Worm (Caenorhabditis elegans) whole organism, L4 larva: Measurements from ENCODE around the gene T19C4.5.
"Not testable (repeated sequence)": the region's sequence is repeated elsewhere in the genome, so short reads cannot be mapped to it uniquely, and the experiment has no call there.

Source experiments
- F10B5.3 ChIP-seq: sonication (generic microtip); optimal IDR thresholded peaks from 2 replicates; lab custom pipeline; 2016; ENCODE audit warnings: mild to moderate bottlenecking, missing genetic modification characterization, missing compliant biosample characterization
- F49E8.2 ChIP-seq: sonication (generic microtip); optimal IDR thresholded peaks from 2 replicates; lab custom pipeline; 2016; ENCODE audit warnings: missing compliant biosample characterization, mild to moderate bottlenecking, missing genetic modification characterization, borderline replicate concordance
- T26A8.4 ChIP-seq: fragments of 200-800 bp; sonication (Bioruptor generic); IDR thresholded peaks from 2 replicates; pipeline ENCODE4 v1.3.6; 2022; ENCODE audit warnings: missing genetic modification characterization, missing compliant biosample characterization
- Y48G9A.11 ChIP-seq: fragments of 200-800 bp; sonication (Bioruptor generic); IDR thresholded peaks from 2 replicates; pipeline ENCODE4 v1.3.6; 2022; ENCODE audit warnings: missing genetic modification reagents, missing genetic modification characterization, missing compliant biosample characterization
- arid-1 ChIP-seq: fragments of 200-800 bp; sonication (Bioruptor generic); conservative IDR thresholded peaks from 2 replicates; pipeline ENCODE4 v1.3.6; 2022; ENCODE audit warnings: missing genetic modification reagents, missing genetic modification characterization, missing compliant biosample characterization
- ceh-20 ChIP-seq: fragments of 200-800 bp; sonication (Bioruptor generic); IDR thresholded peaks from 2 replicates; pipeline ENCODE4 v1.3.6; 2022; ENCODE audit warnings: missing genetic modification reagents, missing genetic modification characterization, missing compliant biosample characterization
- ceh-44 ChIP-seq: fragments of 200-800 bp; sonication (Bioruptor generic); IDR thresholded peaks from 2 replicates; pipeline ENCODE4 v1.3.6; 2022; ENCODE audit warnings: missing genetic modification reagents, missing genetic modification characterization, missing compliant biosample characterization
- ceh-82 ChIP-seq: sonication (generic microtip); optimal IDR thresholded peaks from 2 replicates; lab custom pipeline; 2017; ENCODE audit warnings: missing biosample characterization, missing genetic modification characterization
- ctbp-1 ChIP-seq: fragments of 200-800 bp; sonication (Bioruptor generic); IDR thresholded peaks from 2 replicates; pipeline ENCODE4 v1.3.6; 2022; ENCODE audit warnings: missing genetic modification reagents, missing genetic modification characterization, missing compliant biosample characterization
- daf-16 ChIP-seq, 3 experiments: sonication (generic microtip); optimal IDR thresholded peaks; 2 replicates each; lab custom pipeline; 2016 to 2017; ENCODE audit warnings: missing genetic modification characterization in 3 of 3, missing genetic modification reagents in 3 of 3, mild to moderate bottlenecking in 2 of 3, missing compliant biosample characterization in 2 of 3, missing biosample characterization in 1 of 3, moderate library complexity in 1 of 3
- daf-19 ChIP-seq: fragments of 200-800 bp; sonication (Bioruptor generic); conservative IDR thresholded peaks from 2 replicates; pipeline ENCODE4 v1.3.6; 2022; ENCODE audit warnings: missing genetic modification characterization, missing compliant biosample characterization
- dmd-6 ChIP-seq: fragments of 200-800 bp; sonication (Bioruptor generic); IDR thresholded peaks from 2 replicates; pipeline ENCODE4 v1.3.6; 2022; ENCODE audit warnings: missing genetic modification reagents, missing genetic modification characterization, missing compliant biosample characterization
- dmd-8 ChIP-seq: fragments of 200-800 bp; sonication (Bioruptor generic); IDR thresholded peaks from 2 replicates; pipeline ENCODE4 v1.3.6; 2022; ENCODE audit warnings: missing genetic modification characterization, missing compliant biosample characterization
- duxl-1 ChIP-seq: sonication (generic microtip); optimal IDR thresholded peaks from 2 replicates; lab custom pipeline; 2016; ENCODE audit warnings: mild to moderate bottlenecking, missing genetic modification characterization, moderate library complexity, missing compliant biosample characterization; ENCODE audit not compliant: poor library complexity
- dve-1 ChIP-seq: sonication (generic microtip); optimal IDR thresholded peaks from 2 replicates; lab custom pipeline; 2017; ENCODE audit warnings: antibody characterized with exemption, mild to moderate bottlenecking, missing genetic modification characterization, missing compliant biosample characterization; ENCODE audit not compliant: insufficient read depth
- fkh-10 ChIP-seq: fragments of 150-350 bp; optimal IDR thresholded peaks from 2 replicates; lab custom pipeline; 2014; ENCODE audit warnings: missing biosample characterization, missing genetic modification reagents, missing genetic modification characterization
- hlh-11 ChIP-seq: fragments of 200-800 bp; sonication (Bioruptor generic); optimal IDR thresholded peaks from 2 replicates; lab custom pipeline; 2018; ENCODE audit warnings: mild to moderate bottlenecking, missing genetic modification characterization, missing compliant biosample characterization
- hlh-30 ChIP-seq: sonication (generic microtip); optimal IDR thresholded peaks from 2 replicates; lab custom pipeline; 2017; ENCODE audit warnings: antibody characterized with exemption, mild to moderate bottlenecking, missing genetic modification characterization, missing compliant biosample characterization; ENCODE audit not compliant: insufficient read depth
- lin-1 ChIP-seq: fragments of 200-800 bp; sonication (Bioruptor generic); IDR thresholded peaks from 2 replicates; pipeline ENCODE4 v1.3.6; 2022; ENCODE audit warnings: missing genetic modification reagents, missing genetic modification characterization, missing compliant biosample characterization
- lin-38 ChIP-seq: fragments of 200-800 bp; sonication (Bioruptor generic); IDR thresholded peaks from 2 replicates; pipeline ENCODE4 v1.3.6; 2022; ENCODE audit warnings: missing genetic modification reagents, missing genetic modification characterization, missing compliant biosample characterization
- madf-5 ChIP-seq, 2 experiments: fragments of 200-800 bp; sonication (Bioruptor generic); IDR thresholded peaks; 2 replicates each; pipeline ENCODE4 v1.3.6; 2022; ENCODE audit warnings: missing compliant biosample characterization in 2 of 2, missing genetic modification characterization in 2 of 2
- mdt-29 ChIP-seq: fragments of 200-800 bp; sonication (Bioruptor generic); IDR thresholded peaks from 2 replicates; pipeline ENCODE4 v1.3.6; 2022; ENCODE audit warnings: missing genetic modification reagents, missing genetic modification characterization, missing compliant biosample characterization
- mep-1 ChIP-seq: fragments of 150-350 bp; sonication (generic microtip); optimal IDR thresholded peaks from 3 replicates; lab custom pipeline; 2014; ENCODE audit warnings: missing biosample characterization, missing genetic modification characterization
- mes-2 ChIP-seq: sonication (generic microtip); optimal IDR thresholded peaks from 2 replicates; lab custom pipeline; 2016; ENCODE audit warnings: missing genotype, mild to moderate bottlenecking, missing genetic modification characterization, missing compliant biosample characterization; ENCODE audit not compliant: poor library complexity, severe bottlenecking
- mxl-2 ChIP-seq: fragments of 200-800 bp; sonication (Bioruptor generic); conservative IDR thresholded peaks from 2 replicates; pipeline ENCODE4 v1.3.6; 2022; ENCODE audit warnings: missing genetic modification reagents, missing genetic modification characterization, missing compliant biosample characterization
- nhr-102 ChIP-seq: sonication (generic microtip); optimal IDR thresholded peaks from 2 replicates; lab custom pipeline; 2016; ENCODE audit warnings: mild to moderate bottlenecking, missing genetic modification characterization, moderate library complexity, missing compliant biosample characterization
- nhr-48 ChIP-seq: sonication (generic microtip); optimal IDR thresholded peaks from 2 replicates; lab custom pipeline; 2016; ENCODE audit warnings: mild to moderate bottlenecking, missing genetic modification characterization, missing compliant biosample characterization
- pha-4 ChIP-seq, 2 experiments: fragments of 150-350 bp in 1 of 2; fragments of 200-800 bp in 1 of 2; sonication (Bioruptor generic) in 1 of 2; IDR thresholded peaks in 1 of 2; optimal IDR thresholded peaks in 1 of 2; 2 replicates each; pipeline versions ENCODE4 v1.3.6 to Lab custom; 2014 to 2022; ENCODE audit warnings: missing genetic modification characterization in 2 of 2, missing genetic modification reagents in 2 of 2, missing biosample characterization in 1 of 2, missing compliant biosample characterization in 1 of 2
- php-3 ChIP-seq: fragments of 200-800 bp; sonication (Bioruptor generic); IDR thresholded peaks from 2 replicates; pipeline ENCODE4 v1.3.6; 2022; ENCODE audit warnings: missing genetic modification reagents, missing genetic modification characterization, missing compliant biosample characterization
- rbr-2 ChIP-seq: sonication (generic microtip); optimal IDR thresholded peaks from 2 replicates; lab custom pipeline; 2016; ENCODE audit warnings: missing genotype, missing genetic modification characterization, missing compliant biosample characterization
- saeg-2 ChIP-seq: fragments of 200-800 bp; sonication (Bioruptor generic); IDR thresholded peaks from 2 replicates; pipeline ENCODE4 v1.3.6; 2022; ENCODE audit warnings: missing genetic modification reagents, missing genetic modification characterization, missing compliant biosample characterization
- snpc-1.2 ChIP-seq: fragments of 200-800 bp; sonication (Bioruptor generic); IDR thresholded peaks from 2 replicates; pipeline ENCODE4 v1.3.6; 2022; ENCODE audit warnings: missing genetic modification reagents, missing genetic modification characterization, missing compliant biosample characterization
- snpc-4 ChIP-seq: fragments of 150-350 bp; optimal IDR thresholded peaks from 2 replicates; lab custom pipeline; 2014; ENCODE audit warnings: missing biosample characterization, missing genetic modification characterization
- spr-1 ChIP-seq: sonication (generic microtip); optimal IDR thresholded peaks from 2 replicates; lab custom pipeline; 2016; ENCODE audit warnings: mild to moderate bottlenecking, missing genetic modification characterization, missing compliant biosample characterization
- unc-130 ChIP-seq: sonication (generic microtip); optimal IDR thresholded peaks from 2 replicates; lab custom pipeline; 2016; ENCODE audit warnings: missing genetic modification reagents, missing genetic modification characterization, missing compliant biosample characterization
- vab-7 ChIP-seq: fragments of 200-800 bp; sonication (Bioruptor generic); IDR thresholded peaks from 2 replicates; pipeline ENCODE4 v1.3.6; 2022; ENCODE audit warnings: missing genetic modification reagents, missing genetic modification characterization, missing compliant biosample characterization
- zip-2 ChIP-seq: fragments of 150-350 bp; optimal IDR thresholded peaks from 2 replicates; lab custom pipeline; 2014; ENCODE audit warnings: missing biosample characterization, missing genetic modification characterization

T19C4.5 gene

DNA sequence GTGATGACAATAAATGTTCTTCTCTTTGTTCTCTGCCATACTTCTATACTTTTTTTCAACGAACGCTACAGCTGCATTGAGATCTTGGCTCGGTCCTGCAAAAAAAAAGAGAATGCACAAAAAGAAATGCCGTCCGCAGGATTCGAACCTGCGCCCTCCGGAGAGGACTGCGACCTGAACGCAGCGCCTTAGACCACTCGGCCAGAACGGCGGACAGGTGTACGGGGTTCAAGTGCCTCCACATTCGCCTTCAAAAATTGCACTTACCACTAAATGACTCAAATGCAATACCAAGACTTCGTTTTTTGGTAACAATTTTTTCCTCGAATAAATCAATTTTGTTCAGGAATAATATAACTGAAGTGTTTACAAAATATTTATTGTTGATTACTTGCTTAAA is 2.6 kb downstream of the T19C4.5 start (continued):
- TF ChIP-seq ceh-82 (tag; lab: Kevin White, UChicago) (no peak), fkh-10 (GFP tag; lab: Kevin White, UChicago) (no peak), daf-19 (GFP tag; lab: Robert Waterston, UW) (no peak), mes-2 (tag; lab: Kevin White, UChicago) (peak; percentile 59), duxl-1 (tag; lab: Kevin White, UChicago) (peak; percentile 44), snpc-4 (tag; lab: Kevin White, UChicago) (peak; percentile 84), ceh-20 (no peak), lin-1 (no peak), ctbp-1 (GFP tag; lab: Robert Waterston, UW) (no peak)
- TF ChIP-seq, all 104 proteins: peak for 19

DNA sequence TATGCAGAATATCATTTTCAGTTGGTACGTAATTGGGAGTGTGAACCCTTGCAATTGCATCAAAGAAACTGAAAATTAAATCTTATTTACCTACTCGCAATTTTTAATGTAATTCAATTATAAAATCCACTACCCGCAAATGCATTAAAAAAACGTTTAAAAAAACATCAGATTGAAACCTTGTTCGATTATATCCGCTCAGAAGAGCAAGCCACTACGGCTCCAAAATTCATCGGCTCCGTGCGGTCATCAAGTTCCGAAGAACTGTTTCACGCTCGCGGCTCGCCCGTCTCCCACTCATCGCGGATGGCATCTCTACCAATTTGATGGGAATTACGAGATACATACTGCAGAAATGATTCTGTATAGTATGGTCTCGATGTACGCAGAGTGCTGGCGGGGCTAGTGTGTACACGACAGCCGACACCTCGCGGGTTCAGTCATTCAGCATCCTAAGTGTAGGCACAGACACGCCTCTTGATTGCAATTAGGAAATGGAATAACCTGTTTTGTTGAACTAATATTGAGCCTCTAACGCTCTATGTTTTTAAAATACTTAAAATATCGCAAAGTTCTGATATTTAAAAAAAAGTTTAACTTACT is 3.4 kb downstream of the T19C4.5 start:
- TF ChIP-seq vab-7 (GFP tag; lab: Robert Waterston, UW): peak; percentile 52; the same call in 1 of the 2 replicates
- peak; percentile 25; the same call in 1 of the 2 replicates for TF ChIP-seq php-3 (GFP tag; lab: Robert Waterston, UW)
- peak; percentile 53 for TF ChIP-seq unc-130 (GFP tag; lab: Kevin White, UChicago)
- peak; percentile 84 for TF ChIP-seq snpc-1.2 (GFP tag; lab: Robert Waterston, UW)
- peak; percentile 41; the same call in 1 of the 2 replicates for TF ChIP-seq dmd-6 (GFP tag; lab: Robert Waterston, UW)
- TF ChIP-seq T26A8.4 (GFP tag; lab: Robert Waterston, UW): peak; percentile 58
- TF ChIP-seq snpc-4 (tag; lab: Kevin White, UChicago): peak; percentile 74
- TF ChIP-seq F49E8.2 (tag; lab: Kevin White, UChicago): peak; percentile 76
- TF ChIP-seq nhr-48 (tag; lab: Kevin White, UChicago): peak; percentile 27
- TF ChIP-seq mes-2 (tag; lab: Kevin White, UChicago): peak; percentile 54
- TF ChIP-seq dve-1 (tag; lab: Kevin White, UChicago): peak; percentile 5
- peak; percentile 37 for TF ChIP-seq hlh-11
- TF ChIP-seq daf-16 (GFP tag; optimal IDR thresholded peaks at IDR 0.05; lab: Kevin White, UChicago): not testable (repeated sequence)
- TF ChIP-seq daf-16 (tag; optimal IDR thresholded peaks at IDR 0.05; lab: Kevin White, UChicago): peak; percentile 21
- peak; percentile 60 for TF ChIP-seq lin-38 (GFP tag; lab: Robert Waterston, UW)
- TF ChIP-seq ceh-44 (GFP tag; lab: Robert Waterston, UW): 0 out of 2 replicates have a peak, but pooled peaks have one; percentile 67
- 0 out of 2 replicates have a peak, but pooled peaks have one; percentile 56 for TF ChIP-seq dmd-8 (GFP tag; lab: Robert Waterston, UW)
- TF ChIP-seq mdt-29: peak; percentile 13; the same call in 1 of the 2 replicates
- TF ChIP-seq mep-1 (tag; lab: Kevin White, UChicago): peak; percentile 43
- TF ChIP-seq Y48G9A.11 (GFP tag; lab: Robert Waterston, UW): peak; percentile 59; the same call in 1 of the 2 replicates
- TF ChIP-seq nhr-102: peak; percentile 32

DNA sequence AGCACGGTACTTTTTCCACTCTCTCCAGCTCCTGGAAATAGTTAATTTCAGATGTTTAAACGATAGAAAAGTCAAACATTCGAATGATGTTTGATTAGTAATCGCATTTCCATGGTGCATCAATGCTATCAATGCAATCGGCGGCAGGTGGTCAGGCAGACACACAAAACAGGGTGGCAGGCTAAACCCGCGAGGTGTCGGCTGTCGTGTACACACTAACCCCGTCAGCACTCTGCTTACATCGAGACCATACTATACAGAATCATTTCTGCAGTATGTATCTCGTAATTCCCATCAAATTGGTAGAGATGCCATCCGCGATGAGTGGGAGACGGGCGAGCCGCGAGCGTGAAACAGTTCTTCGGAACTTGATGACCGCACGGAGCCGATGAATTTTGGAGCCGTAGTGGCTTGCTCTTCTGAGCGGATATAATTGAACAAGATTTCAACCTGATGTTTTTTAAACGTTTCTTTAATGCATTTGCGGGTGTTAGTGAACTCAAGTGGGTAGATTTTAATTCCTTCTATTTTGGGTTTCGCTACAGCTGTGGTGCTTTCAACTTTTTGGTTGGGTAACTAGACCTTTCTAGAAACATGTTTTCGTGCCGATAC is 4.8 kb downstream of the T19C4.5 start:
- TF ChIP-seq pha-4 (GFP tag; IDR thresholded peaks at IDR 0.05; lab: Robert Waterston, UW) (peak; percentile 69), daf-16 (GFP tag; optimal IDR thresholded peaks at IDR 0.05; lab: Kevin White, UChicago) (peak; percentile 30 to 33), daf-16 (tag; optimal IDR thresholded peaks at IDR 0.05; lab: Kevin White, UChicago) (peak; percentile 62), ceh-44 (GFP tag; lab: Robert Waterston, UW) (peak; percentile 81), saeg-2 (GFP tag; lab: Robert Waterston, UW) (0 out of 2 replicates have a peak, but pooled peaks have one; percentile 37), mep-1 (tag; lab: Kevin White, UChicago) (peak; percentile 50), nhr-48 (tag; lab: Kevin White, UChicago) (peak; percentile 58), mxl-2 (0 out of 2 replicates have a peak, but pooled peaks have one; percentile 20), snpc-1.2 (GFP tag; lab: Robert Waterston, UW) (peak; percentile 92), unc-130 (GFP tag; lab: Kevin White, UChicago) (peak; percentile 19), zip-2 (tag; lab: Kevin White, UChicago) (peak; percentile 26), arid-1 (GFP tag; lab: Robert Waterston, UW) (peak; percentile 85), lin-38 (GFP tag; lab: Robert Waterston, UW) (peak; percentile 72), Y48G9A.11 (GFP tag; lab: Robert Waterston, UW) (peak; percentile 60), madf-5 (GFP tag; IDR thresholded peaks at IDR 0.05; lab: Robert Waterston, UW) (0 out of 4 replicates have a peak, but pooled peaks of 1 of the 2 experiments have one; percentile 30), snpc-4 (tag; lab: Kevin White, UChicago) (peak; percentile 85), F10B5.3 (peak; percentile 35), php-3 (GFP tag; lab: Robert Waterston, UW) (peak; percentile 60), duxl-1 (tag; lab: Kevin White, UChicago) (peak; percentile 70), mes-2 (tag; lab: Kevin White, UChicago) (peak; percentile 77), F49E8.2 (tag; lab: Kevin White, UChicago) (peak; percentile 84), hlh-11 (peak; percentile 81), dve-1 (tag; lab: Kevin White, UChicago) (peak; percentile 70), spr-1 (tag; lab: Kevin White, UChicago) (peak; percentile 48), hlh-30 (tag; lab: Kevin White, UChicago) (peak; percentile 46), rbr-2 (peak; percentile 27), dmd-6 (GFP tag; lab: Robert Waterston, UW) (peak; percentile 83)
- TF ChIP-seq pha-4 (tag; optimal IDR thresholded peaks at IDR 0.05; lab: Kevin White, UChicago): not testable (repeated sequence)
